Fruit fly (Drosophila melanogaster): ENCODE data around the gene Cox17.

The Cox17 gene

DNA sequence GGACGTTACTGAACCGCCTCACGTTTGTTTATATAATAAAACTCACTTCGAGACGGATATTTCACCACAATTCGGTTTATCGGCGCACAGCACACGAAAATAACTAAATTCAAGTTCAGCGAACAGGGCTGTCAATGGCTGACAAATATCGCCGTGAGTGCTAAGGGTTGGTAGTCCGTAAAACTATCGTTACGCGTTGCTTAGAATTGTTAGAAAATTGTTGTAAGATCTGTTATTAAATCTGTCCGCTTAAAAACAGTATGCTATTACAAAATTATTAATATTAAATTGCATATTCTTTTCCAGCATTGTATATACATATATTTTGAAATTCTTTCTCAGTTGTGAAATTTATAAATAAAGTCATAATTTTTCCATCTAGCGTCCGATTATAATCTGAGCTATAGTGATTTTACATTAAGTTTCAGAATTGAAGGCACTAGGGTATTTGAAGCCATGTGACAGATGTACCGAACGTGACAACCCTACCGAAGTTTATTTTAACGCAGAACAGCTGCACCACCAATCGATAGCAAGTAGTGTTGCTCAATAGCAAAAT lies at the start of gene Cox17:
Gene Cox17 (minus strand): TSS at position 120 of the 559 bp plus-strand sequence.
- TF ChIP-seq kah (GFP tag; optimal IDR thresholded peaks at IDR 0.05), result peak; percentile 45
- TF ChIP-seq al (GFP tag; IDR thresholded peaks at IDR 0.05), result peak; percentile 69
- peak; percentile 38 to 85 for TF ChIP-seq crp (GFP tag; optimal IDR thresholded peaks at IDR 0.05)
- peak; percentile 94 for TF ChIP-seq CG17361 (GFP tag; IDR thresholded peaks at IDR 0.05)
- TF ChIP-seq NC2α (GFP tag; optimal IDR thresholded peaks at IDR 0.05), result no peak
- peak; percentile 82 for TF ChIP-seq CG4424 (GFP tag; optimal IDR thresholded peaks at IDR 0.05)
- TF ChIP-seq bab2 (GFP tag; optimal IDR thresholded peaks at IDR 0.05), result peak; percentile 61
- TF ChIP-seq cato (GFP tag; optimal IDR thresholded peaks at IDR 0.05; ENCODE audit: borderline replicate concordance), result peak; percentile 82
- no peak for TF ChIP-seq TFAM (GFP tag; optimal IDR thresholded peaks at IDR 0.05)
- peak; percentile 10 for TF ChIP-seq CHES-1-like (GFP tag; optimal IDR thresholded peaks at IDR 0.05)
- TF ChIP-seq p53 (GFP tag; optimal IDR thresholded peaks at IDR 0.05), result no peak
- TF ChIP-seq az2 (GFP tag; optimal IDR thresholded peaks at IDR 0.05), result peak; percentile 83
- peak; percentile 69; the same call in 1 of the 2 replicates for TF ChIP-seq Atf6 (GFP tag; IDR thresholded peaks at IDR 0.05)
- peak; percentile 84 for TF ChIP-seq Hmr (GFP tag; optimal IDR thresholded peaks at IDR 0.05)
- TF ChIP-seq dysf (GFP tag; IDR thresholded peaks at IDR 0.05), result peak; percentile 81
- peak; percentile 59; the same call in 1 of the 2 replicates for TF ChIP-seq sob (GFP tag; IDR thresholded peaks at IDR 0.05)
- TF ChIP-seq unpg (GFP tag; optimal IDR thresholded peaks at IDR 0.05), result peak; percentile 64
- TF ChIP-seq CG15269 (tag; optimal IDR thresholded peaks at IDR 0.05), result peak; percentile 83
- TF ChIP-seq sqz (GFP tag; optimal IDR thresholded peaks at IDR 0.05), result peak; percentile 75
- peak; percentile 82 for TF ChIP-seq Abd-B (GFP tag; optimal IDR thresholded peaks at IDR 0.05)
- TF ChIP-seq Dek (tag; optimal IDR thresholded peaks at IDR 0.05), result peak; percentile 72
- TF ChIP-seq ato (GFP tag; IDR thresholded peaks at IDR 0.05; ENCODE audit: partially characterized antibody), result no peak
- peak; percentile 58 for TF ChIP-seq CG6765 (GFP tag; optimal IDR thresholded peaks at IDR 0.05)
- TF ChIP-seq wek (GFP tag; optimal IDR thresholded peaks at IDR 0.05), result no peak
- TF ChIP-seq crc (GFP tag; optimal IDR thresholded peaks at IDR 0.05), result peak; percentile 47
- peak; percentile 20 for TF ChIP-seq Sry-β (GFP tag; optimal IDR thresholded peaks at IDR 0.05)
- TF ChIP-seq CG13287 (GFP tag; IDR thresholded peaks at IDR 0.05; ENCODE audit: partially characterized antibody), result peak; percentile 80
- TF ChIP-seq tup (GFP tag; optimal IDR thresholded peaks at IDR 0.05), result peak; percentile 23
- TF ChIP-seq CG31441 (GFP tag; IDR thresholded peaks at IDR 0.05), result peak; percentile 90
- peak; percentile 78 for TF ChIP-seq Sox102F (GFP tag; optimal IDR thresholded peaks at IDR 0.05)
- TF ChIP-seq mld (GFP tag; IDR thresholded peaks at IDR 0.05; ENCODE audit: partially characterized antibody), result peak; percentile 64; the same call in 1 of the 3 replicates
- peak; percentile 43 for TF ChIP-seq NC2β (GFP tag; optimal IDR thresholded peaks at IDR 0.05)
- TF ChIP-seq otp (GFP tag; IDR thresholded peaks at IDR 0.05), result no peak
- peak; percentile 46 for TF ChIP-seq pzg (GFP tag; optimal IDR thresholded peaks at IDR 0.05)
- TF ChIP-seq Ets65A (GFP tag), result peak; percentile 96
- peak; percentile 70 for TF ChIP-seq Bgb (GFP tag; IDR thresholded peaks at IDR 0.05; ENCODE audit: partially characterized antibody)
- TF ChIP-seq Ssrp (tag; optimal IDR thresholded peaks at IDR 0.05), result peak; percentile 84
- peak; percentile 86 for TF ChIP-seq grau (tag; optimal IDR thresholded peaks at IDR 0.05)
- TF ChIP-seq Lpt (GFP tag; optimal IDR thresholded peaks at IDR 0.05), result no peak
- 0 out of 2 replicates have a peak, but pooled peaks have one; percentile 45 for TF ChIP-seq nerfin-2 (GFP tag; IDR thresholded peaks at IDR 0.05; ENCODE audit: partially characterized antibody)
- peak; percentile 68 for TF ChIP-seq tx (GFP tag; optimal IDR thresholded peaks at IDR 0.05)
- peak; percentile 49; the same call in 2 of the 3 replicates for TF ChIP-seq CG34422 (GFP tag; IDR thresholded peaks at IDR 0.05)
- TF ChIP-seq ERR (GFP tag; optimal IDR thresholded peaks at IDR 0.05), result no peak
- peak; percentile 32 for TF ChIP-seq gcm2 (GFP tag; optimal IDR thresholded peaks at IDR 0.05)
- peak; percentile 75 for TF ChIP-seq Oli (tag; optimal IDR thresholded peaks at IDR 0.05)
- TF ChIP-seq Trl (optimal IDR thresholded peaks at IDR 0.05), result no peak
- peak; percentile 48 for TF ChIP-seq Trl (GFP tag; optimal IDR thresholded peaks at IDR 0.05)
- TF ChIP-seq CG3065 (GFP tag; optimal IDR thresholded peaks at IDR 0.05), result peak; percentile 60
- TF ChIP-seq Jarid2 (GFP tag; optimal IDR thresholded peaks at IDR 0.05), result peak; percentile 3
- TF ChIP-seq kay (GFP tag; optimal IDR thresholded peaks at IDR 0.05), result peak; percentile 62

Measured in whole organism, embryonic.